Fruit fly (Drosophila melanogaster): ENCODE data around the gene CG33322.

CG33322 gene

dm6 chr2L:20851592-20851991 is 35.6 kb upstream of the CG33322 start:
- no peak for TF ChIP-seq ovo (GFP tag; optimal IDR thresholded peaks at IDR 0.05)
- no peak for TF ChIP-seq tj (GFP tag; optimal IDR thresholded peaks at IDR 0.05)
- no peak for TF ChIP-seq cic (GFP tag; optimal IDR thresholded peaks at IDR 0.05)
- TF ChIP-seq toe (GFP tag; optimal IDR thresholded peaks at IDR 0.05): no peak
- no peak for TF ChIP-seq Clk (GFP tag; optimal IDR thresholded peaks at IDR 0.05)
- TF ChIP-seq CG11617 (GFP tag; optimal IDR thresholded peaks at IDR 0.05): no peak
- no peak for TF ChIP-seq Crg-1 (GFP tag; optimal IDR thresholded peaks at IDR 0.05)
- no peak for TF ChIP-seq pad (GFP tag; optimal IDR thresholded peaks at IDR 0.05)
- no peak for TF ChIP-seq CG14711 (tag; optimal IDR thresholded peaks at IDR 0.05)
- no peak for TF ChIP-seq CG33017 (tag; optimal IDR thresholded peaks at IDR 0.05)
- no peak for TF ChIP-seq CG7045 (GFP tag; optimal IDR thresholded peaks at IDR 0.05)
- no peak for TF ChIP-seq CG1620 (GFP tag; optimal IDR thresholded peaks at IDR 0.05)
- TF ChIP-seq Hr96 (GFP tag; optimal IDR thresholded peaks at IDR 0.05): no peak
- TF ChIP-seq Mnt (GFP tag; optimal IDR thresholded peaks at IDR 0.05): no peak
- TF ChIP-seq kay (GFP tag; ENCODE audit: borderline replicate concordance): no peak

- TF ChIP-seq CG14711 (tag; optimal IDR thresholded peaks at IDR 0.05) (no peak), bab1 (GFP tag; optimal IDR thresholded peaks at IDR 0.05) (no peak), CG5204 (GFP tag; optimal IDR thresholded peaks at IDR 0.05) (no peak), tj (GFP tag; optimal IDR thresholded peaks at IDR 0.05) (no peak), Clk (GFP tag; optimal IDR thresholded peaks at IDR 0.05) (no peak), Crg-1 (GFP tag; optimal IDR thresholded peaks at IDR 0.05) (no peak), CG33017 (tag; optimal IDR thresholded peaks at IDR 0.05) (no peak), ovo (GFP tag; optimal IDR thresholded peaks at IDR 0.05) (no peak)
These were observed 33.0 kb upstream of the CG33322 start, which contains the start of gene CG14402 for dm6 chr2L:20849000-20849399. Gene CG14402, plus strand, starts transcription at chr2L:20849300.

- TF ChIP-seq pad (GFP tag; optimal IDR thresholded peaks at IDR 0.05): no peak
- TF ChIP-seq cnc (optimal IDR thresholded peaks at IDR 0.05): no peak
These were observed 28.3 kb upstream of the CG33322 start for dm6 chr2L:20844381-20844780.

- TF ChIP-seq Crg-1 (GFP tag; optimal IDR thresholded peaks at IDR 0.05): no peak
- TF ChIP-seq kay (GFP tag; ENCODE audit: borderline replicate concordance): peak; percentile 50
- TF ChIP-seq CG7101 (tag; optimal IDR thresholded peaks at IDR 0.05): no peak
These were observed 24.5 kb upstream of the CG33322 start, which contains the start of gene CG31676 for dm6 chr2L:20840462-20841038. Gene CG31676, plus strand, starts transcription at chr2L:20840750.

dm6 chr2L:20840006-20840405 is 24.0 kb upstream of the CG33322 start:
- TF ChIP-seq CG33017 (tag; optimal IDR thresholded peaks at IDR 0.05): no peak
- TF ChIP-seq Crg-1 (GFP tag; optimal IDR thresholded peaks at IDR 0.05): no peak
- no peak for TF ChIP-seq CG1620 (GFP tag; optimal IDR thresholded peaks at IDR 0.05)
- no peak for TF ChIP-seq bab1 (GFP tag; optimal IDR thresholded peaks at IDR 0.05)
- no peak for TF ChIP-seq CG5204 (GFP tag; optimal IDR thresholded peaks at IDR 0.05)
- no peak for TF ChIP-seq Hr96 (GFP tag; optimal IDR thresholded peaks at IDR 0.05)
- TF ChIP-seq CG12768 (GFP tag; optimal IDR thresholded peaks at IDR 0.05): no peak
- no peak for TF ChIP-seq Mnt (GFP tag; optimal IDR thresholded peaks at IDR 0.05)
- TF ChIP-seq CG7045 (GFP tag; optimal IDR thresholded peaks at IDR 0.05): no peak
- no peak for TF ChIP-seq cic (GFP tag; optimal IDR thresholded peaks at IDR 0.05)
- no peak for TF ChIP-seq CG11617 (GFP tag; optimal IDR thresholded peaks at IDR 0.05)
- TF ChIP-seq tj (GFP tag; optimal IDR thresholded peaks at IDR 0.05): no peak
- TF ChIP-seq ovo (GFP tag; optimal IDR thresholded peaks at IDR 0.05): no peak
- TF ChIP-seq CG14711 (tag; optimal IDR thresholded peaks at IDR 0.05): no peak
- TF ChIP-seq toe (GFP tag; optimal IDR thresholded peaks at IDR 0.05): no peak
- no peak for TF ChIP-seq cnc (optimal IDR thresholded peaks at IDR 0.05)
- no peak for TF ChIP-seq pad (GFP tag; optimal IDR thresholded peaks at IDR 0.05)
- TF ChIP-seq kay (GFP tag; ENCODE audit: borderline replicate concordance): no peak

dm6 chr2L:20837885-20838284 is 21.8 kb upstream of the CG33322 start, which contains the start of gene Spn38F:
Gene Spn38F, minus strand, starts transcription at chr2L:20837985.
- TF ChIP-seq Clk (GFP tag; optimal IDR thresholded peaks at IDR 0.05): no peak
- no peak for TF ChIP-seq CG7101 (tag; optimal IDR thresholded peaks at IDR 0.05)
- no peak for TF ChIP-seq pad (GFP tag; optimal IDR thresholded peaks at IDR 0.05)
- no peak for TF ChIP-seq cnc (optimal IDR thresholded peaks at IDR 0.05)
- TF ChIP-seq tj (GFP tag; optimal IDR thresholded peaks at IDR 0.05): no peak
- TF ChIP-seq CG5204 (GFP tag; optimal IDR thresholded peaks at IDR 0.05): no peak
- no peak for TF ChIP-seq CG7045 (GFP tag; optimal IDR thresholded peaks at IDR 0.05)
- no peak for TF ChIP-seq Hr96 (GFP tag; optimal IDR thresholded peaks at IDR 0.05)
- TF ChIP-seq ovo (GFP tag; optimal IDR thresholded peaks at IDR 0.05): no peak
- no peak for TF ChIP-seq CG33017 (tag; optimal IDR thresholded peaks at IDR 0.05)
- no peak for TF ChIP-seq Crg-1 (GFP tag; optimal IDR thresholded peaks at IDR 0.05)
- no peak for TF ChIP-seq Mnt (GFP tag; optimal IDR thresholded peaks at IDR 0.05)
- TF ChIP-seq kay (GFP tag; ENCODE audit: borderline replicate concordance): no peak
- no peak for TF ChIP-seq CG11617 (GFP tag; optimal IDR thresholded peaks at IDR 0.05)
- TF ChIP-seq CG12768 (GFP tag; optimal IDR thresholded peaks at IDR 0.05): no peak
- TF ChIP-seq CG14711 (tag; optimal IDR thresholded peaks at IDR 0.05): no peak
- TF ChIP-seq CG1620 (GFP tag; optimal IDR thresholded peaks at IDR 0.05): no peak
- no peak for TF ChIP-seq bab1 (GFP tag; optimal IDR thresholded peaks at IDR 0.05)

dm6 chr2L:20835501-20835900 is 19.5 kb upstream of the CG33322 start, which contains the start of gene Oseg5:
Gene Oseg5, minus strand, starts transcription at chr2L:20835840.
- TF ChIP-seq kay (GFP tag; ENCODE audit: borderline replicate concordance) (no peak), Mnt (GFP tag; optimal IDR thresholded peaks at IDR 0.05) (no peak), pad (GFP tag; optimal IDR thresholded peaks at IDR 0.05) (no peak), Crg-1 (GFP tag; optimal IDR thresholded peaks at IDR 0.05) (no peak), ovo (GFP tag; optimal IDR thresholded peaks at IDR 0.05) (no peak), Clk (GFP tag; optimal IDR thresholded peaks at IDR 0.05) (no peak), cnc (optimal IDR thresholded peaks at IDR 0.05) (no peak), CG33017 (tag; optimal IDR thresholded peaks at IDR 0.05) (no peak), CG7045 (GFP tag; optimal IDR thresholded peaks at IDR 0.05) (no peak), cic (GFP tag; optimal IDR thresholded peaks at IDR 0.05) (no peak), CG7101 (tag; optimal IDR thresholded peaks at IDR 0.05) (no peak), toe (GFP tag; optimal IDR thresholded peaks at IDR 0.05) (no peak), CG12768 (GFP tag; optimal IDR thresholded peaks at IDR 0.05) (no peak), CG14711 (tag; optimal IDR thresholded peaks at IDR 0.05) (no peak), tj (GFP tag; optimal IDR thresholded peaks at IDR 0.05) (no peak), CG1620 (GFP tag; optimal IDR thresholded peaks at IDR 0.05) (no peak), CG5204 (GFP tag; optimal IDR thresholded peaks at IDR 0.05) (no peak)
